Fruit fly (Drosophila melanogaster) whole organism, embryonic: ENCODE data around the gene CG4313.

ENCODE experiments used
- Atf3 ChIP-seq: fragments of 200-800 bp; sonication (Bioruptor generic); optimal IDR thresholded peaks from 3 replicates; lab custom pipeline; 2016; ENCODE audit warnings: missing biosample characterization, missing genetic modification characterization
- Blimp-1 ChIP-seq: fragments of 200-800 bp; sonication (Bioruptor generic); optimal IDR thresholded peaks from 3 replicates; lab custom pipeline; 2018; ENCODE audit warnings: missing biosample characterization, missing genetic modification characterization, mild to moderate bottlenecking, moderate library complexity, missing genetic modification reagents
- CG1024 ChIP-seq: fragments of 200-800 bp; sonication (Bioruptor generic); IDR thresholded peaks from 2 replicates; pipeline ENCODE4 v1.3.6; 2022; ENCODE audit warnings: missing biosample characterization, missing genetic modification characterization
- CG10462 ChIP-seq: fragments of 200-800 bp; sonication (Bioruptor generic); optimal IDR thresholded peaks from 2 replicates; lab custom pipeline; 2016; ENCODE audit warnings: missing biosample characterization, missing genetic modification characterization
- CG12104 ChIP-seq: fragments of 200-800 bp; sonication (Bioruptor generic); optimal IDR thresholded peaks from 3 replicates; lab custom pipeline; 2016; ENCODE audit warnings: missing biosample characterization, missing genetic modification characterization
- CG12155 ChIP-seq: fragments of 200-800 bp; sonication (Bioruptor generic); optimal IDR thresholded peaks from 3 replicates; lab custom pipeline; 2016; ENCODE audit warnings: missing biosample characterization, missing genetic modification characterization
- CG12391 ChIP-seq: fragments of 200-800 bp; sonication (Bioruptor generic); optimal IDR thresholded peaks from 3 replicates; lab custom pipeline; 2018; ENCODE audit warnings: missing biosample characterization, mild to moderate bottlenecking, missing genetic modification characterization, moderate library complexity
- CG16815 ChIP-seq: fragments of 200-800 bp; sonication (Bioruptor generic); optimal IDR thresholded peaks from 3 replicates; lab custom pipeline; 2017; ENCODE audit warnings: missing biosample characterization, mild to moderate bottlenecking, missing genetic modification characterization
- CG17359 ChIP-seq: fragments of 200-800 bp; sonication (Bioruptor generic); optimal IDR thresholded peaks from 3 replicates; lab custom pipeline; 2018; ENCODE audit warnings: missing biosample characterization, mild to moderate bottlenecking, missing genetic modification characterization, moderate library complexity
- CG17612 ChIP-seq: fragments of 200-800 bp; sonication (Bioruptor generic); IDR thresholded peaks from 2 replicates; pipeline ENCODE4 v1.3.6; 2022; ENCODE audit warnings: missing biosample characterization, missing genetic modification characterization
- CG17802 ChIP-seq: fragments of 200-800 bp; sonication (Bioruptor generic); optimal IDR thresholded peaks from 2 replicates; lab custom pipeline; 2018; ENCODE audit warnings: missing biosample characterization, mild to moderate bottlenecking, missing genetic modification characterization, moderate library complexity
- CG33557 ChIP-seq: fragments of 200-800 bp; sonication (Bioruptor generic); optimal IDR thresholded peaks from 2 replicates; lab custom pipeline; 2019; ENCODE audit warnings: missing biosample characterization, mild to moderate bottlenecking, missing genetic modification characterization, moderate library complexity
- CG4360 ChIP-seq: fragments of 200-800 bp; sonication (Bioruptor generic); IDR thresholded peaks from 2 replicates; pipeline ENCODE4 v1.3.6; 2022; ENCODE audit warnings: missing biosample characterization, missing genetic modification characterization
- CG43689 ChIP-seq: fragments of 200-800 bp; sonication (Bioruptor generic); IDR thresholded peaks from 2 replicates; pipeline ENCODE4 v1.3.6; 2022; ENCODE audit warnings: missing biosample characterization, missing genetic modification characterization
- CG4617 ChIP-seq: fragments of 200-800 bp; sonication (Bioruptor generic); optimal IDR thresholded peaks from 3 replicates; lab custom pipeline; 2016; ENCODE audit warnings: missing biosample characterization, missing genetic modification characterization, borderline replicate concordance
- CG5953 ChIP-seq: fragments of 200-800 bp; sonication (Bioruptor generic); IDR thresholded peaks from 2 replicates; pipeline ENCODE4 v1.3.6; 2022; ENCODE audit warnings: missing biosample characterization, missing genetic modification characterization
- CG6175 ChIP-seq: fragments of 200-800 bp; sonication (Bioruptor generic); IDR thresholded peaks from 3 replicates; pipeline ENCODE4 v1.3.6; 2022; ENCODE audit warnings: missing biosample characterization, missing genetic modification characterization
- CG6813 ChIP-seq: fragments of 200-800 bp; sonication (Bioruptor generic); optimal IDR thresholded peaks from 2 replicates; lab custom pipeline; 2017; ENCODE audit warnings: missing biosample characterization, missing genetic modification characterization, mild to moderate bottlenecking, moderate library complexity, missing genetic modification reagents
- D19B ChIP-seq: fragments of 200-800 bp; sonication (Bioruptor generic); optimal IDR thresholded peaks from 2 replicates; lab custom pipeline; 2017; ENCODE audit warnings: missing biosample characterization, mild to moderate bottlenecking, missing genetic modification characterization
- Drgx ChIP-seq: fragments of 200-800 bp; sonication (Bioruptor generic); IDR thresholded peaks from 2 replicates; pipeline ENCODE4 v1.3.6; 2022; ENCODE audit warnings: missing biosample characterization, missing genetic modification characterization
- Elba2 ChIP-seq: fragments of 200-800 bp; sonication (Bioruptor generic); optimal IDR thresholded peaks from 3 replicates; lab custom pipeline; 2016; ENCODE audit warnings: missing biosample characterization, missing genetic modification characterization
- Ets65A ChIP-seq: fragments of 200-800 bp; sonication (Bioruptor generic); peaks from one replicate; lab custom pipeline; 2016; ENCODE audit warnings: missing biosample characterization, missing genetic modification characterization
- H15 ChIP-seq: fragments of 200-800 bp; sonication (Bioruptor generic); IDR thresholded peaks from 3 replicates; pipeline ENCODE4 v1.3.6; 2022; ENCODE audit warnings: missing biosample characterization, missing genetic modification characterization
- Hey ChIP-seq: fragments of 200-800 bp; sonication (Bioruptor generic); optimal IDR thresholded peaks from 3 replicates; lab custom pipeline; 2018; ENCODE audit warnings: missing biosample characterization, mild to moderate bottlenecking, missing genetic modification characterization
- Hr51 ChIP-seq, 2 experiments: fragments of 200-800 bp; sonication (Bioruptor generic); optimal IDR thresholded peaks; 2 replicates in 1 of 2; 3 replicates in 1 of 2; lab custom pipeline; 2016 to 2018; ENCODE audit warnings: missing biosample characterization in 2 of 2, missing genetic modification characterization in 2 of 2, mild to moderate bottlenecking in 1 of 2, moderate library complexity in 1 of 2
- Lhr ChIP-seq: fragments of 200-800 bp; sonication (Bioruptor generic); optimal IDR thresholded peaks from 3 replicates; lab custom pipeline; 2017; ENCODE audit warnings: mild to moderate bottlenecking, missing biosample characterization, missing genetic modification reagents, missing genetic modification characterization
- Nf-YB ChIP-seq: fragments of 200-800 bp; sonication (Bioruptor generic); optimal IDR thresholded peaks from 3 replicates; lab custom pipeline; 2019; ENCODE audit warnings: missing biosample characterization, mild to moderate bottlenecking, missing genetic modification characterization, moderate library complexity
- Nf-YC ChIP-seq: fragments of 200-800 bp; optimal IDR thresholded peaks from 3 replicates; lab custom pipeline; 2019; ENCODE audit warnings: missing biosample characterization, mild to moderate bottlenecking, missing genetic modification characterization, moderate library complexity
- Side ChIP-seq: fragments of 200-800 bp; sonication (Bioruptor generic); optimal IDR thresholded peaks from 2 replicates; lab custom pipeline; 2016; ENCODE audit warnings: missing biosample characterization, missing genetic modification characterization
- Trl ChIP-seq, 3 experiments: fragments of >200 bp in 2 of 3; fragments of 200-800 bp in 1 of 3; sonication (Bioruptor generic) in 1 of 3; optimal IDR thresholded peaks; 2 replicates in 1 of 3; 3 replicates in 2 of 3; lab custom pipeline; 2016 to 2017; ENCODE audit warnings: missing biosample characterization in 1 of 3, missing genetic modification characterization in 1 of 3
- ab ChIP-seq: fragments of 200-800 bp; sonication (Bioruptor generic); optimal IDR thresholded peaks from 2 replicates; lab custom pipeline; 2016; ENCODE audit warnings: missing biosample characterization, missing genetic modification characterization
- aop ChIP-seq: fragments of 200-800 bp; sonication (Bioruptor generic); IDR thresholded peaks from 2 replicates; pipeline ENCODE4 v1.3.6; 2022; ENCODE audit warnings: missing biosample characterization, missing genetic modification characterization
- ap ChIP-seq: fragments of 200-800 bp; sonication (Bioruptor generic); IDR thresholded peaks from 2 replicates; pipeline ENCODE4 v1.3.6; 2022; ENCODE audit warnings: missing biosample characterization, missing genetic modification characterization
- ara ChIP-seq: fragments of 200-800 bp; sonication (Bioruptor generic); IDR thresholded peaks from 2 replicates; pipeline ENCODE4 v1.3.6; 2022; ENCODE audit warnings: missing biosample characterization, missing genetic modification characterization
- cad ChIP-seq: fragments of >200 bp; optimal IDR thresholded peaks from 2 replicates; lab custom pipeline; 2017; ENCODE audit warnings: missing biosample characterization, missing genetic modification characterization
- cg ChIP-seq: fragments of 200-800 bp; sonication (Bioruptor generic); optimal IDR thresholded peaks from 3 replicates; lab custom pipeline; 2019; ENCODE audit warnings: missing biosample characterization, mild to moderate bottlenecking, missing genetic modification characterization, moderate library complexity
- ci ChIP-seq: fragments of 200-800 bp; sonication (Bioruptor generic); IDR thresholded peaks from 3 replicates; pipeline ENCODE4 v1.3.6; 2022; ENCODE audit warnings: missing biosample characterization, missing genetic modification characterization
- dmrt99B ChIP-seq: fragments of 200-800 bp; sonication (Bioruptor generic); optimal IDR thresholded peaks from 2 replicates; lab custom pipeline; 2018; ENCODE audit warnings: missing biosample characterization, mild to moderate bottlenecking, missing genetic modification characterization, moderate library complexity
- emc ChIP-seq: fragments of 200-800 bp; sonication (Bioruptor generic); optimal IDR thresholded peaks from 2 replicates; lab custom pipeline; 2016; ENCODE audit warnings: missing biosample characterization, missing genetic modification characterization
- exex ChIP-seq: fragments of 200-800 bp; sonication (Bioruptor generic); optimal IDR thresholded peaks from 4 replicates; lab custom pipeline; 2018; ENCODE audit warnings: missing biosample characterization, mild to moderate bottlenecking, missing genetic modification characterization, moderate library complexity
- fd102C ChIP-seq: fragments of 200-800 bp; sonication (Bioruptor generic); optimal IDR thresholded peaks from 2 replicates; lab custom pipeline; 2018; ENCODE audit warnings: missing biosample characterization, mild to moderate bottlenecking, missing genetic modification characterization, moderate library complexity
- gcm2 ChIP-seq: fragments of 200-800 bp; sonication (Bioruptor generic); optimal IDR thresholded peaks from 2 replicates; lab custom pipeline; 2016; ENCODE audit warnings: missing biosample characterization, missing genetic modification characterization
- lab ChIP-seq: fragments of 200-800 bp; sonication (Bioruptor generic); optimal IDR thresholded peaks from 3 replicates; lab custom pipeline; 2017; ENCODE audit warnings: missing biosample characterization, missing genetic modification characterization, mild to moderate bottlenecking, moderate library complexity, missing genetic modification reagents
- luna ChIP-seq: fragments of 200-800 bp; sonication (Bioruptor generic); optimal IDR thresholded peaks from 2 replicates; lab custom pipeline; 2016; ENCODE audit warnings: missing biosample characterization, missing genetic modification characterization
- oc ChIP-seq: fragments of 200-800 bp; sonication (Bioruptor generic); optimal IDR thresholded peaks from 2 replicates; lab custom pipeline; 2018; ENCODE audit warnings: missing biosample characterization, mild to moderate bottlenecking, missing genetic modification characterization, moderate library complexity
- odd ChIP-seq: fragments of 200-800 bp; sonication (Bioruptor generic); optimal IDR thresholded peaks from 2 replicates; lab custom pipeline; 2017; ENCODE audit warnings: missing biosample characterization, mild to moderate bottlenecking, missing genetic modification characterization
- ro ChIP-seq: fragments of 200-800 bp; sonication (Bioruptor generic); IDR thresholded peaks from 2 replicates; pipeline ENCODE4 v1.3.6; 2022; ENCODE audit warnings: missing biosample characterization, missing genetic modification characterization
- row ChIP-seq: fragments of 200-800 bp; sonication (Bioruptor generic); IDR thresholded peaks from 3 replicates; pipeline ENCODE4 v1.3.6; 2022; ENCODE audit warnings: missing biosample characterization, missing genetic modification characterization
- sr ChIP-seq: fragments of 200-800 bp; sonication (Bioruptor generic); IDR thresholded peaks from 3 replicates; pipeline ENCODE4 v1.3.6; 2022; ENCODE audit warnings: missing biosample characterization, missing genetic modification characterization
- vvl ChIP-seq: fragments of 200-800 bp; sonication (Bioruptor generic); IDR thresholded peaks from 2 replicates; pipeline ENCODE4 v1.3.6; 2022; ENCODE audit warnings: missing biosample characterization, missing genetic modification characterization
- z ChIP-seq: fragments of 200-800 bp; sonication (Bioruptor generic); IDR thresholded peaks from 3 replicates; pipeline ENCODE4 v1.3.6; 2022; ENCODE audit warnings: missing biosample characterization, missing genetic modification characterization
- zfh1 ChIP-seq: fragments of 200-800 bp; sonication (Bioruptor generic); IDR thresholded peaks from 3 replicates; pipeline ENCODE4 v1.3.6; 2022; ENCODE audit warnings: missing biosample characterization, missing genetic modification characterization

Gene CG4313

DNA sequence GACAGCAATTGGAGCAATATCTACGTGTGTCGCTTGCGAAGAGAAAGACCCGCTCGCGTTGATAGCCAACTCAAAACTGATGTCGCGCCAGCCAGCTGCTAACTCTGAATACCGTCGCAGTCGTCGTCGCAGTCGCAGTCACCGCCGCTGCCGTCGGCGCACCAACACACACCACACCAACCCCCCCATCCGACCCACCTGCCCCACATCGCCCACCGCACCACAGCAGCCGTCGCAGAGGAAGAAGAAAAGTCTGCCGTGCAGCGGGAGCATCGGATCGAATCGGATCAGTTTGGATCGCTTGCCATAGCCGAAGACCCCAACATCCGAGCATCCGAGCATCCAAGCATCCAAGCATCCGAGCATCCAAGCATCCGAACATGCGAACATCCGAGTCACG, 5.3 kb upstream of the CG4313 start (continued):
- TF ChIP-seq lab (no peak), ap (GFP tag; lab: Robert Waterston, UW) (no peak), CG12104 (no peak), vvl (no peak), CG1024 (GFP tag; lab: Robert Waterston, UW) (no peak), CG12391 (no peak), CG12155 (GFP tag; lab: Kevin White, UChicago) (no peak), z (GFP tag; lab: Robert Waterston, UW) (no peak), odd (GFP tag; lab: Kevin White, UChicago) (peak; percentile 11), CG10462 (GFP tag; lab: Kevin White, UChicago) (no peak), CG4360 (GFP tag; lab: Robert Waterston, UW) (0 out of 2 replicates have a peak, but pooled peaks have one; percentile 9), cad (no peak), Side (no peak), CG33557 (GFP tag; lab: Kevin White, UChicago) (no peak), CG43689 (no peak), ci (GFP tag; lab: Robert Waterston, UW) (peak; percentile 57; the same call in 2 of the 3 replicates), Drgx (GFP tag; lab: Robert Waterston, UW) (peak; percentile 13; the same call in 1 of the 2 replicates), oc (tag; lab: Kevin White, UChicago) (no peak), Nf-YC (tag; lab: Kevin White, UChicago) (peak; percentile 7), ro (GFP tag; lab: Robert Waterston, UW) (no peak), exex (no peak), zfh1 (no peak), ara (GFP tag; lab: Robert Waterston, UW) (no peak), Hey (tag; lab: Kevin White, UChicago) (no peak), CG17802 (tag; lab: Kevin White, UChicago) (no peak), CG16815 (no peak), row (GFP tag; lab: Robert Waterston, UW) (no peak), cg (peak; percentile 32), Nf-YB (GFP tag; lab: Kevin White, UChicago) (no peak), gcm2 (GFP tag; lab: Kevin White, UChicago) (no peak), sr (peak; percentile 77), CG6175 (GFP tag; lab: Robert Waterston, UW) (peak; percentile 52; the same call in 1 of the 3 replicates), CG6813 (GFP tag; lab: Kevin White, UChicago) (no peak), H15 (GFP tag; lab: Robert Waterston, UW) (no peak), aop (GFP tag; lab: Robert Waterston, UW) (no peak), CG4617 (GFP tag; lab: Kevin White, UChicago) (no peak), D19B (GFP tag; lab: Kevin White, UChicago) (no peak), Blimp-1 (GFP tag; lab: Kevin White, UChicago) (no peak), CG5953 (GFP tag; lab: Robert Waterston, UW) (no peak), Trl (optimal IDR thresholded peaks at IDR 0.05; lab: Kevin White, UChicago) (no peak), Trl (GFP tag; optimal IDR thresholded peaks at IDR 0.05; lab: Kevin White, UChicago) (no peak), luna (GFP tag; lab: Kevin White, UChicago) (no peak), Lhr (GFP tag; lab: Kevin White, UChicago) (no peak), CG17359 (tag; lab: Kevin White, UChicago) (no peak), dmrt99B (tag; lab: Kevin White, UChicago) (no peak), CG17612 (GFP tag; lab: Robert Waterston, UW) (no peak), Hr51 (GFP tag; optimal IDR thresholded peaks at IDR 0.05; lab: Kevin White, UChicago) (no peak), emc (no peak), Elba2 (no peak), fd102C (no peak), Ets65A (GFP tag; lab: Kevin White, UChicago) (no peak), Atf3 (no peak), ab (GFP tag; lab: Kevin White, UChicago) (no peak)
